Fruit fly (Drosophila melanogaster): ENCODE results near the gene CG7988.

CG7988 gene

DNA sequence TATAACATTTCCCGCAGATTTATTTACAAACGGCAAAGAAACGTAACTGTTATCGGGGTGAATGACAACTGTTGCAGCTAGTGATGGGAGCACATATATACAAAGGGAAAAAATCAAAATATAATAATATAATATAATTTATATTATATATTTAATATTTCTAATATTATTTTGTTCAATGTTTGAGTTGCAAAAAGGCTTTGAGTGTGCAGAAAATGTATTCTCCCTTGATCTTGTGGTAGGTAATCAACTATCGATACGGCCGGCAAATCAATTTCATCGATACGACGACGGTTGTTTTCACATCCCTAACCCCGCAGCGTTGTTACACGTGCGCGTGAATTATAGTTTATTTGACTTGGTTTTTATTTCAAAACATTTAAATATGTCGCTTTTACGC lies 3.1 kb downstream of the CG7988 start, which contains the start of the genes mTerf5 and Non3 (continued):
- TF ChIP-seq CG9727 (GFP tag; optimal IDR thresholded peaks at IDR 0.05) (peak; percentile 60), hkb (optimal IDR thresholded peaks at IDR 0.05) (no peak), hkb (GFP tag; IDR thresholded peaks at IDR 0.05) (peak; percentile 66), CG16863 (GFP tag; optimal IDR thresholded peaks at IDR 0.05) (peak; percentile 44), B-H2 (GFP tag; optimal IDR thresholded peaks at IDR 0.05) (peak; percentile 70), Med (GFP tag) (peak; percentile 70), Max (GFP tag; optimal IDR thresholded peaks at IDR 0.05) (peak; percentile 82), pros (GFP tag; optimal IDR thresholded peaks at IDR 0.05) (no peak), phol (tag; optimal IDR thresholded peaks at IDR 0.05) (peak; percentile 68), CG10959 (GFP tag; IDR thresholded peaks at IDR 0.05) (no peak), CG18011 (GFP tag; optimal IDR thresholded peaks at IDR 0.05) (peak; percentile 6), CG4424 (GFP tag; optimal IDR thresholded peaks at IDR 0.05) (peak; percentile 43), CG11456 (GFP tag; IDR thresholded peaks at IDR 0.05) (peak; percentile 38; the same call in 1 of the 3 replicates), CG2875 (GFP tag; optimal IDR thresholded peaks at IDR 0.05) (peak; percentile 2), sob (GFP tag; IDR thresholded peaks at IDR 0.05) (peak; percentile 25; the same call in 1 of the 2 replicates), CG32772 (GFP tag; IDR thresholded peaks at IDR 0.05) (0 out of 2 replicates have a peak, but pooled peaks have one; percentile 15), CG4820 (GFP tag; optimal IDR thresholded peaks at IDR 0.05) (peak; percentile 42), esg (GFP tag; conservative IDR thresholded peaks at IDR 0.05) (peak; percentile 55), MTF-1 (GFP tag; optimal IDR thresholded peaks at IDR 0.05; ENCODE audit: borderline replicate concordance) (no peak), crp (GFP tag; optimal IDR thresholded peaks at IDR 0.05) (peak in 1 of 2 experiments; percentile 24), CG12769 (tag; optimal IDR thresholded peaks at IDR 0.05) (no peak), Scr (GFP tag; IDR thresholded peaks at IDR 0.05; ENCODE audit: partially characterized antibody) (peak; percentile 94), CG15601 (tag; optimal IDR thresholded peaks at IDR 0.05) (peak; percentile 54), CG8924 (tag; optimal IDR thresholded peaks at IDR 0.05) (peak; percentile 75), CG31441 (GFP tag; IDR thresholded peaks at IDR 0.05) (peak; percentile 64), CG7963 (GFP tag; IDR thresholded peaks at IDR 0.05; ENCODE audit: partially characterized antibody) (peak; percentile 76; the same call in 2 of the 3 replicates), CG15073 (GFP tag; optimal IDR thresholded peaks at IDR 0.05) (no peak), CG31224 (GFP tag; IDR thresholded peaks at IDR 0.05) (no peak), cato (GFP tag; optimal IDR thresholded peaks at IDR 0.05; ENCODE audit: borderline replicate concordance) (no peak), pan (optimal IDR thresholded peaks at IDR 0.05) (no peak), pan (GFP tag; optimal IDR thresholded peaks at IDR 0.05 in 1 of 2, IDR thresholded peaks at IDR 0.05 in 1 of 2) (peak in 1 of 2 experiments; percentile 60), nerfin-2 (GFP tag; IDR thresholded peaks at IDR 0.05; ENCODE audit: partially characterized antibody) (peak; percentile 72), gsb (GFP tag; IDR thresholded peaks at IDR 0.05) (no peak), CG2202 (tag; optimal IDR thresholded peaks at IDR 0.05) (peak; percentile 31), E2f1 (GFP tag; IDR thresholded peaks at IDR 0.05) (peak; percentile 11; the same call in 1 of the 2 replicates), toy (GFP tag; IDR thresholded peaks at IDR 0.05) (no peak), fru (optimal IDR thresholded peaks at IDR 0.05) (no peak), Xbp1 (GFP tag; optimal IDR thresholded peaks at IDR 0.05) (peak; percentile 75), CG10565 (GFP tag; optimal IDR thresholded peaks at IDR 0.05) (no peak), hth (optimal IDR thresholded peaks at IDR 0.05) (no peak), sd (tag; optimal IDR thresholded peaks at IDR 0.05) (peak; percentile 42), dmrt11E (tag; optimal IDR thresholded peaks at IDR 0.05) (peak; percentile 65), h (optimal IDR thresholded peaks at IDR 0.05) (no peak), CG14014 (GFP tag; IDR thresholded peaks at IDR 0.05) (no peak), H15 (GFP tag; IDR thresholded peaks at IDR 0.05) (peak; percentile 15; the same call in 1 of the 3 replicates), CG10274 (GFP tag; optimal IDR thresholded peaks at IDR 0.05) (no peak), Camta (GFP tag; optimal IDR thresholded peaks at IDR 0.05) (no peak), CG30020 (tag; optimal IDR thresholded peaks at IDR 0.05) (peak; percentile 57), Sox100B (GFP tag; optimal IDR thresholded peaks at IDR 0.05) (peak; percentile 5), CG8478 (optimal IDR thresholded peaks at IDR 0.05) (no peak), fd3F (GFP tag; optimal IDR thresholded peaks at IDR 0.05) (peak; percentile 23), Myb (GFP tag; optimal IDR thresholded peaks at IDR 0.05) (peak; percentile 18)

Data from whole organism, embryonic.